1 fruit fly cellular context compared by ENCODE assay signal in genomic region chr3L:805642-806218, dm6.
TF ChIP-seq lines count a peak whose summit lies in the region.

No protein-coding gene starts in this region.

TF ChIP-seq in whole organism, embryonic, 481 proteins besides CTCF, POLR2A, EP300 and RAD21 (continued from another document and continues in another):
- TF ChIP-seq CG3838 (GFP tag; optimal IDR thresholded peaks at IDR 0.05; lab: Kevin White, UChicago): no peak
- TF ChIP-seq bsh (GFP tag; optimal IDR thresholded peaks at IDR 0.05; lab: Kevin White, UChicago): peak; percentile 61 to 69
- no peak for TF ChIP-seq CG12155 (GFP tag; optimal IDR thresholded peaks at IDR 0.05; lab: Kevin White, UChicago)
- TF ChIP-seq CG31441 (GFP tag; IDR thresholded peaks at IDR 0.05; lab: Robert Waterston, UW): peak; percentile 68
- TF ChIP-seq pho (GFP tag; optimal IDR thresholded peaks at IDR 0.05; lab: Kevin White, UChicago): peak; percentile 10
- TF ChIP-seq CG18476 (GFP tag; optimal IDR thresholded peaks at IDR 0.05; lab: Kevin White, UChicago): peak; percentile 4
- no peak for TF ChIP-seq crp (GFP tag; optimal IDR thresholded peaks at IDR 0.05; lab: Kevin White, UChicago)
- TF ChIP-seq vvl (GFP tag; IDR thresholded peaks at IDR 0.05; lab: Robert Waterston, UW): peak; percentile 87
- TF ChIP-seq CG4707 (GFP tag; optimal IDR thresholded peaks at IDR 0.05; lab: Kevin White, UChicago): no peak
- TF ChIP-seq shn (GFP tag; optimal IDR thresholded peaks at IDR 0.05; lab: Kevin White, UChicago): no peak
- TF ChIP-seq odd (GFP tag; optimal IDR thresholded peaks at IDR 0.05; lab: Kevin White, UChicago): peak; percentile 8
- TF ChIP-seq Poxn (GFP tag; IDR thresholded peaks at IDR 0.05; lab: Robert Waterston, UW): no peak
- TF ChIP-seq CG16813 (GFP tag; IDR thresholded peaks at IDR 0.05; lab: Robert Waterston, UW; ENCODE audit: partially characterized antibody): no peak
- no peak for TF ChIP-seq gro (GFP tag; optimal IDR thresholded peaks at IDR 0.05; lab: Kevin White, UChicago)
- TF ChIP-seq lab (GFP tag; optimal IDR thresholded peaks at IDR 0.05; lab: Kevin White, UChicago): peak; percentile 65
- 0 out of 2 replicates have a peak, but pooled peaks have one; percentile 23 for TF ChIP-seq ssp (GFP tag; IDR thresholded peaks at IDR 0.05; lab: Robert Waterston, UW)
- no peak for TF ChIP-seq emc (GFP tag; optimal IDR thresholded peaks at IDR 0.05; lab: Kevin White, UChicago)
- no peak for TF ChIP-seq CG13287 (GFP tag; IDR thresholded peaks at IDR 0.05; lab: Robert Waterston, UW; ENCODE audit: partially characterized antibody)
- TF ChIP-seq Adf1 (GFP tag; IDR thresholded peaks at IDR 0.05; lab: Robert Waterston, UW): no peak
- peak; percentile 69 for TF ChIP-seq CG2678 (tag; optimal IDR thresholded peaks at IDR 0.05; lab: Kevin White, UChicago)
- no peak; the same call in 2 of the 3 replicates for TF ChIP-seq Mrtf (GFP tag; IDR thresholded peaks at IDR 0.05; lab: Robert Waterston, UW)
- TF ChIP-seq seq (GFP tag; IDR thresholded peaks at IDR 0.05; lab: Robert Waterston, UW): 0 out of 2 replicates have a peak, but pooled peaks have one; percentile 33
- TF ChIP-seq CG7271 (tag; optimal IDR thresholded peaks at IDR 0.05; lab: Kevin White, UChicago): no peak
- peak; percentile 62 for TF ChIP-seq ranshi (GFP tag; IDR thresholded peaks at IDR 0.05; lab: Robert Waterston, UW)
- TF ChIP-seq CG14014 (GFP tag; IDR thresholded peaks at IDR 0.05; lab: Robert Waterston, UW): no peak; the same call in 1 of the 2 replicates
- peak; percentile 54 for TF ChIP-seq CG12391 (tag; optimal IDR thresholded peaks at IDR 0.05; lab: Kevin White, UChicago)
- peak; percentile 29 for TF ChIP-seq Mes4 (GFP tag; optimal IDR thresholded peaks at IDR 0.05; lab: Kevin White, UChicago)
- peak; percentile 21 for TF ChIP-seq Fer3 (tag; optimal IDR thresholded peaks at IDR 0.05; lab: Kevin White, UChicago)
- TF ChIP-seq CG1603 (tag; optimal IDR thresholded peaks at IDR 0.05; lab: Kevin White, UChicago): peak; percentile 74
- peak; percentile 58; the same call in 1 of the 3 replicates for TF ChIP-seq gce (GFP tag; IDR thresholded peaks at IDR 0.05; lab: Robert Waterston, UW)
- TF ChIP-seq lov (optimal IDR thresholded peaks at IDR 0.05; lab: Kevin White, UChicago): no peak
- TF ChIP-seq lov (GFP tag; IDR thresholded peaks at IDR 0.05; lab: Robert Waterston, UW): 0 out of 3 replicates have a peak, but pooled peaks have one; percentile 4
- peak; percentile 13 for TF ChIP-seq CG8290 (GFP tag; optimal IDR thresholded peaks at IDR 0.05; lab: Kevin White, UChicago)
- TF ChIP-seq CG8290 (tag; optimal IDR thresholded peaks at IDR 0.05; lab: Kevin White, UChicago): no peak
- TF ChIP-seq CG4854 (GFP tag; optimal IDR thresholded peaks at IDR 0.05; lab: Kevin White, UChicago): no peak
- TF ChIP-seq CG10147 (GFP tag; optimal IDR thresholded peaks at IDR 0.05; lab: Kevin White, UChicago): peak; percentile 48
- no peak for TF ChIP-seq Max (GFP tag; optimal IDR thresholded peaks at IDR 0.05; lab: Kevin White, UChicago)
- peak; percentile 38 for TF ChIP-seq sqz (GFP tag; optimal IDR thresholded peaks at IDR 0.05; lab: Kevin White, UChicago)
- peak; percentile 34; the same call in 1 of the 2 replicates for TF ChIP-seq Oaz (GFP tag; IDR thresholded peaks at IDR 0.05; lab: Robert Waterston, UW)
- peak; percentile 33 for TF ChIP-seq CG8281 (tag; optimal IDR thresholded peaks at IDR 0.05; lab: Kevin White, UChicago)
- peak; percentile 50 for TF ChIP-seq D19A (tag; optimal IDR thresholded peaks at IDR 0.05; lab: Kevin White, UChicago)
- no peak for TF ChIP-seq Nf-YC (tag; optimal IDR thresholded peaks at IDR 0.05; lab: Kevin White, UChicago)
- TF ChIP-seq sob (GFP tag; IDR thresholded peaks at IDR 0.05; lab: Robert Waterston, UW): peak; percentile 57; the same call in 1 of the 2 replicates
- peak; percentile 57 for TF ChIP-seq gcm (GFP tag; optimal IDR thresholded peaks at IDR 0.05; lab: Kevin White, UChicago)
- TF ChIP-seq cad (GFP tag; optimal IDR thresholded peaks at IDR 0.05; lab: Kevin White, UChicago): no peak
- no peak for TF ChIP-seq CG17612 (GFP tag; IDR thresholded peaks at IDR 0.05; lab: Robert Waterston, UW)
- no peak for TF ChIP-seq pros (GFP tag; optimal IDR thresholded peaks at IDR 0.05; lab: Kevin White, UChicago)
- peak; percentile 67 for TF ChIP-seq HLH3B (GFP tag; IDR thresholded peaks at IDR 0.05; lab: Robert Waterston, UW)
- TF ChIP-seq D19B (GFP tag; optimal IDR thresholded peaks at IDR 0.05; lab: Kevin White, UChicago): no peak
- TF ChIP-seq pzg (GFP tag; optimal IDR thresholded peaks at IDR 0.05; lab: Kevin White, UChicago): no peak
- peak; percentile 70 for TF ChIP-seq gem (tag; optimal IDR thresholded peaks at IDR 0.05; lab: Kevin White, UChicago)
- TF ChIP-seq CG7963 (GFP tag; IDR thresholded peaks at IDR 0.05; lab: Robert Waterston, UW; ENCODE audit: partially characterized antibody): no peak
- TF ChIP-seq CG3726 (GFP tag; IDR thresholded peaks at IDR 0.05; lab: Robert Waterston, UW): peak; percentile 56; the same call in 1 of the 3 replicates
- no peak for TF ChIP-seq prd (optimal IDR thresholded peaks at IDR 0.05; lab: Kevin White, UChicago)
- TF ChIP-seq prd (GFP tag; IDR thresholded peaks at IDR 0.05; lab: Robert Waterston, UW): peak; percentile 79
- TF ChIP-seq Chrac-16 (GFP tag; optimal IDR thresholded peaks at IDR 0.05; lab: Kevin White, UChicago): peak; percentile 57
- TF ChIP-seq CG8765 (GFP tag; IDR thresholded peaks at IDR 0.05; lab: Robert Waterston, UW): peak; percentile 11; the same call in 1 of the 2 replicates
- TF ChIP-seq CG1529 (GFP tag; optimal IDR thresholded peaks at IDR 0.05; lab: Kevin White, UChicago): peak; percentile 50
- no peak for TF ChIP-seq CG11560 (tag; IDR thresholded peaks at IDR 0.05; lab: Robert Waterston, UW)
- no peak for TF ChIP-seq Lhr (GFP tag; optimal IDR thresholded peaks at IDR 0.05; lab: Kevin White, UChicago)
- no peak for TF ChIP-seq wek (GFP tag; optimal IDR thresholded peaks at IDR 0.05; lab: Kevin White, UChicago)
- TF ChIP-seq CG13894 (tag; optimal IDR thresholded peaks at IDR 0.05; lab: Kevin White, UChicago): no peak
- TF ChIP-seq CG10366 (GFP tag; IDR thresholded peaks at IDR 0.05; lab: Robert Waterston, UW): peak; percentile 45
- TF ChIP-seq CG17385 (GFP tag; optimal IDR thresholded peaks at IDR 0.05; lab: Kevin White, UChicago): peak; percentile 39
- peak; percentile 38 for TF ChIP-seq tap (tag; optimal IDR thresholded peaks at IDR 0.05; lab: Kevin White, UChicago)
- peak; percentile 50 to 53 for TF ChIP-seq Pdp1 (GFP tag; optimal IDR thresholded peaks at IDR 0.05; lab: Kevin White, UChicago)
- TF ChIP-seq CG30020 (tag; optimal IDR thresholded peaks at IDR 0.05; lab: Kevin White, UChicago): no peak
- no peak for TF ChIP-seq wdn (GFP tag; IDR thresholded peaks at IDR 0.05; lab: Robert Waterston, UW)
- TF ChIP-seq CG9609 (GFP tag; optimal IDR thresholded peaks at IDR 0.05; lab: Kevin White, UChicago): peak; percentile 10
- TF ChIP-seq gfzf (GFP tag; optimal IDR thresholded peaks at IDR 0.05; lab: Kevin White, UChicago): no peak
- peak; percentile 39 for TF ChIP-seq CG7786 (GFP tag; optimal IDR thresholded peaks at IDR 0.05; lab: Kevin White, UChicago)
- TF ChIP-seq fd102C (GFP tag; optimal IDR thresholded peaks at IDR 0.05; lab: Kevin White, UChicago): no peak
- peak; percentile 57 for TF ChIP-seq CG30403 (GFP tag; optimal IDR thresholded peaks at IDR 0.05; lab: Kevin White, UChicago)
- TF ChIP-seq inv (GFP tag; IDR thresholded peaks at IDR 0.05; lab: Robert Waterston, UW; ENCODE audit: partially characterized antibody): no peak
- TF ChIP-seq Hand (GFP tag; optimal IDR thresholded peaks at IDR 0.05; lab: Kevin White, UChicago): no peak
- TF ChIP-seq ttk (GFP tag; IDR thresholded peaks at IDR 0.05; lab: Robert Waterston, UW): peak; percentile 42; the same call in 1 of the 2 replicates
- TF ChIP-seq croc (GFP tag; conservative IDR thresholded peaks at IDR 0.05; lab: Robert Waterston, UW): peak; percentile 32; the same call in 1 of the 3 replicates
- no peak for TF ChIP-seq ac (GFP tag; optimal IDR thresholded peaks at IDR 0.05; lab: Kevin White, UChicago)
- TF ChIP-seq dan (GFP tag; IDR thresholded peaks at IDR 0.05; lab: Robert Waterston, UW): no peak
- no peak for TF ChIP-seq NfI (GFP tag; optimal IDR thresholded peaks at IDR 0.05; lab: Kevin White, UChicago)
- TF ChIP-seq CG11093 (GFP tag; IDR thresholded peaks at IDR 0.05; lab: Robert Waterston, UW): no peak
- TF ChIP-seq CG10979 (tag; optimal IDR thresholded peaks at IDR 0.05; lab: Kevin White, UChicago): peak; percentile 77
- peak; percentile 48 for TF ChIP-seq Asciz (GFP tag; optimal IDR thresholded peaks at IDR 0.05; lab: Kevin White, UChicago)
- peak; percentile 64 for TF ChIP-seq CG7839 (tag; optimal IDR thresholded peaks at IDR 0.05; lab: Kevin White, UChicago)
- TF ChIP-seq jumu (GFP tag; optimal IDR thresholded peaks at IDR 0.05; lab: Kevin White, UChicago): peak; percentile 39
- peak; percentile 45 for TF ChIP-seq CG12236 (GFP tag; optimal IDR thresholded peaks at IDR 0.05; lab: Kevin White, UChicago)
- no peak for TF ChIP-seq fd64A (GFP tag; optimal IDR thresholded peaks at IDR 0.05; lab: Kevin White, UChicago)
- no peak for TF ChIP-seq CG9797 (GFP tag; optimal IDR thresholded peaks at IDR 0.05; lab: Kevin White, UChicago)
- TF ChIP-seq unpg (GFP tag; optimal IDR thresholded peaks at IDR 0.05; lab: Kevin White, UChicago): peak; percentile 58
- TF ChIP-seq h (optimal IDR thresholded peaks at IDR 0.05; lab: Kevin White, UChicago): no peak
- TF ChIP-seq zfh1 (GFP tag; IDR thresholded peaks at IDR 0.05; lab: Robert Waterston, UW): peak; percentile 80
- TF ChIP-seq sim (GFP tag; IDR thresholded peaks at IDR 0.05; lab: Robert Waterston, UW): no peak
- no peak for TF ChIP-seq CG42726 (GFP tag; IDR thresholded peaks at IDR 0.05; lab: Robert Waterston, UW; ENCODE audit: partially characterized antibody)
- peak; percentile 50 for TF ChIP-seq Antp (GFP tag; optimal IDR thresholded peaks at IDR 0.05; lab: Kevin White, UChicago)
- no peak for TF ChIP-seq gsb (GFP tag; IDR thresholded peaks at IDR 0.05; lab: Robert Waterston, UW)
- peak; percentile 41 for TF ChIP-seq eyg (GFP tag; optimal IDR thresholded peaks at IDR 0.05; lab: Kevin White, UChicago)
- TF ChIP-seq Aef1 (GFP tag; IDR thresholded peaks at IDR 0.05; lab: Robert Waterston, UW): no peak
- peak; percentile 11 for TF ChIP-seq tio (GFP tag; optimal IDR thresholded peaks at IDR 0.05; lab: Kevin White, UChicago)
- peak; percentile 50 for TF ChIP-seq chn (GFP tag; optimal IDR thresholded peaks at IDR 0.05; lab: Kevin White, UChicago)
- TF ChIP-seq Hmr (GFP tag; optimal IDR thresholded peaks at IDR 0.05; lab: Kevin White, UChicago): peak; percentile 17
- TF ChIP-seq nerfin-1 (tag; optimal IDR thresholded peaks at IDR 0.05; lab: Kevin White, UChicago): peak; percentile 52
- TF ChIP-seq ash1 (GFP tag; optimal IDR thresholded peaks at IDR 0.05; lab: Kevin White, UChicago): no peak
- TF ChIP-seq Eip74EF (GFP tag; optimal IDR thresholded peaks at IDR 0.05; lab: Kevin White, UChicago): peak in 1 of 2 experiments; percentile 63
- peak; percentile 14 for TF ChIP-seq run (tag; optimal IDR thresholded peaks at IDR 0.05; lab: Kevin White, UChicago)
- no peak for TF ChIP-seq unc-4 (GFP tag; IDR thresholded peaks at IDR 0.05; lab: Robert Waterston, UW; ENCODE audit: partially characterized antibody)
- peak; percentile 75 for TF ChIP-seq dmrt11E (tag; optimal IDR thresholded peaks at IDR 0.05; lab: Kevin White, UChicago)
- TF ChIP-seq CG2712 (tag; optimal IDR thresholded peaks at IDR 0.05; lab: Kevin White, UChicago): peak; percentile 72
- no peak for TF ChIP-seq CG2129 (GFP tag; IDR thresholded peaks at IDR 0.05; lab: Robert Waterston, UW; ENCODE audit: partially characterized antibody)
- TF ChIP-seq phol (tag; optimal IDR thresholded peaks at IDR 0.05; lab: Kevin White, UChicago): peak; percentile 78
- peak; percentile 6 for TF ChIP-seq CG12104 (GFP tag; optimal IDR thresholded peaks at IDR 0.05; lab: Kevin White, UChicago)
- no peak for TF ChIP-seq CG14860 (GFP tag; IDR thresholded peaks at IDR 0.05; lab: Robert Waterston, UW; ENCODE audit: partially characterized antibody)
- TF ChIP-seq Side (GFP tag; optimal IDR thresholded peaks at IDR 0.05; lab: Kevin White, UChicago): peak; percentile 42
- TF ChIP-seq btn (GFP tag; optimal IDR thresholded peaks at IDR 0.05; lab: Kevin White, UChicago): peak; percentile 41
- peak; percentile 51; the same call in 1 of the 3 replicates for TF ChIP-seq H15 (GFP tag; IDR thresholded peaks at IDR 0.05; lab: Robert Waterston, UW)
- TF ChIP-seq Dp (GFP tag; optimal IDR thresholded peaks at IDR 0.05; lab: Kevin White, UChicago): no peak
- TF ChIP-seq CG11398 (GFP tag; optimal IDR thresholded peaks at IDR 0.05; lab: Kevin White, UChicago): no peak
- peak; percentile 17 for TF ChIP-seq CG6765 (GFP tag; optimal IDR thresholded peaks at IDR 0.05; lab: Kevin White, UChicago)
- TF ChIP-seq CG1233 (GFP tag; optimal IDR thresholded peaks at IDR 0.05; lab: Kevin White, UChicago): peak; percentile 56
- TF ChIP-seq CG17359 (tag; optimal IDR thresholded peaks at IDR 0.05; lab: Kevin White, UChicago): peak; percentile 76
- TF ChIP-seq toy (GFP tag; IDR thresholded peaks at IDR 0.05; lab: Robert Waterston, UW): no peak
- no peak for TF ChIP-seq ftz-f1 (GFP tag; optimal IDR thresholded peaks at IDR 0.05; lab: Kevin White, UChicago)
- no peak for TF ChIP-seq HLH54F (GFP tag; optimal IDR thresholded peaks at IDR 0.05; lab: Kevin White, UChicago)
- peak; percentile 96 for TF ChIP-seq Drgx (GFP tag; IDR thresholded peaks at IDR 0.05; lab: Robert Waterston, UW)
- peak; percentile 13 for TF ChIP-seq Ets65A (GFP tag; lab: Kevin White, UChicago)
- TF ChIP-seq Vsx1 (GFP tag; optimal IDR thresholded peaks at IDR 0.05; lab: Kevin White, UChicago): peak; percentile 25
- TF ChIP-seq Hr3 (GFP tag; optimal IDR thresholded peaks at IDR 0.05; lab: Kevin White, UChicago): peak; percentile 37
- TF ChIP-seq CG5953 (GFP tag; IDR thresholded peaks at IDR 0.05; lab: Robert Waterston, UW): no peak
- TF ChIP-seq cato (GFP tag; optimal IDR thresholded peaks at IDR 0.05; lab: Kevin White, UChicago; ENCODE audit: borderline replicate concordance): no peak
- peak; percentile 26 for TF ChIP-seq CG12219 (GFP tag; optimal IDR thresholded peaks at IDR 0.05; lab: Kevin White, UChicago)
- TF ChIP-seq bcd (GFP tag; optimal IDR thresholded peaks at IDR 0.05; lab: Kevin White, UChicago): peak; percentile 57
- peak; percentile 45 for TF ChIP-seq CG2875 (GFP tag; optimal IDR thresholded peaks at IDR 0.05; lab: Kevin White, UChicago)
- no peak for TF ChIP-seq CG17912 (GFP tag; optimal IDR thresholded peaks at IDR 0.05; lab: Kevin White, UChicago)
